Worm (Caenorhabditis elegans): ENCODE results near the gene irld-3.

ce11 chrV:3088768-3089167 is 49.6 kb downstream of the irld-3 start, which contains the start of gene acs-21:
- no peak for TF ChIP-seq hmg-4 (GFP tag; optimal IDR thresholded peaks at IDR 0.05)
- TF ChIP-seq hnd-1 (tag; optimal IDR thresholded peaks at IDR 0.05), result no peak
- no peak for TF ChIP-seq sea-1 (GFP tag; conservative IDR thresholded peaks at IDR 0.05)
- TF ChIP-seq ama-1 (optimal IDR thresholded peaks at IDR 0.05), result no peak
- no peak for TF ChIP-seq B0310.2 (tag; optimal IDR thresholded peaks at IDR 0.05)
